Worm (Caenorhabditis elegans): Measurements from ENCODE around the gene gpd-4.
A peak's percentile ranks its signal among the peaks of the same experiment; 100 is the strongest.

The gpd-4 gene

DNA sequence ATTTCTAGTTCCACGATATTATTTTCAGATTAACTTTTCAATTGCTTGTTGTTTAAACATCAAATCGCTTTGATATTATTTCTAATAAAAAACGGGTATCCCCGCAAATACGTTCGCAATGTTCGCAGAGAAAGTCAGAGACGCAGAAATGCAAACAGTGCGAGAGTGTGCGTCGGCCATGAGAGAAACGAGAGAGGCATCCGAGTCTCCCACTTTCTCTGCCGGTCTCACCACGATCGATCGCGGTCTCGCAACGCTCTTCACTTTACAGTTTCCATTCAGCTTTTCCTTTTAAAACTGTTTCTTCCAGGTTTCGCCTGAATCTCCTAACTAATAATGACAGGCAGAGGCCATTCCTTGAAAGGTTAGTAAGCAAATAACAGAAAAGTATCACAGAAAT, 3.3 kb downstream of the gpd-4 start, which contains the start of gene F33H1.4:
TSS of gene F33H1.4 (plus strand) at position 311 of the 400 bp plus-strand sequence.
- peak; percentile 33; the same call in 1 of the 2 replicates for TF ChIP-seq zfp-3 (GFP tag; conservative IDR thresholded peaks at IDR 0.05)
- TF ChIP-seq cey-2 (tag; optimal IDR thresholded peaks at IDR 0.05; ENCODE audit: borderline replicate concordance, insufficient read depth): no peak
- no peak; the same call in 1 of the 2 replicates for TF ChIP-seq dmd-6 (GFP tag; IDR thresholded peaks at IDR 0.05)
- no peak for TF ChIP-seq T20F7.1 (GFP tag; optimal IDR thresholded peaks at IDR 0.05)
- 0 out of 2 replicates have a peak, but pooled peaks have one; percentile 24 for TF ChIP-seq ceh-20 (GFP tag; IDR thresholded peaks at IDR 0.05)
- peak; percentile 8 for TF ChIP-seq F49E8.2 (tag; optimal IDR thresholded peaks at IDR 0.05; ENCODE audit: borderline replicate concordance)
- 0 out of 2 replicates have a peak, but pooled peaks have one; percentile 15 for TF ChIP-seq nhr-42 (GFP tag; IDR thresholded peaks at IDR 0.05)
- no peak for TF ChIP-seq lin-39 (tag; optimal IDR thresholded peaks at IDR 0.05)
- no peak for TF ChIP-seq set-16 (GFP tag; IDR thresholded peaks at IDR 0.05)
- TF ChIP-seq nhr-102 (tag; optimal IDR thresholded peaks at IDR 0.05): no peak
- no peak for TF ChIP-seq egl-43 (GFP tag; IDR thresholded peaks at IDR 0.05)
- TF ChIP-seq ZK337.2 (GFP tag; IDR thresholded peaks at IDR 0.05): no peak
- no peak for TF ChIP-seq dmd-8 (GFP tag; IDR thresholded peaks at IDR 0.05)
- TF ChIP-seq Y48G9A.11 (GFP tag; IDR thresholded peaks at IDR 0.05): 0 out of 2 replicates have a peak, but pooled peaks have one; percentile 6
- peak; percentile 3 for TF ChIP-seq rbr-2 (tag; optimal IDR thresholded peaks at IDR 0.05)
- TF ChIP-seq daf-19 (GFP tag; conservative IDR thresholded peaks at IDR 0.05): no peak
- TF ChIP-seq unc-39 (tag; optimal IDR thresholded peaks at IDR 0.05): no peak
- no peak for TF ChIP-seq jun-1 (tag; optimal IDR thresholded peaks at IDR 0.05)
- TF ChIP-seq zip-11 (GFP tag; IDR thresholded peaks at IDR 0.05): no peak
- no peak for TF ChIP-seq ztf-11 (tag; optimal IDR thresholded peaks at IDR 0.05)
- TF ChIP-seq hlh-11 (tag; optimal IDR thresholded peaks at IDR 0.05): peak; percentile 51
- TF ChIP-seq daf-12 (tag; optimal IDR thresholded peaks at IDR 0.05): no peak
- TF ChIP-seq nhr-48 (tag; optimal IDR thresholded peaks at IDR 0.05): peak; percentile 21
- TF ChIP-seq ztf-7 (tag; optimal IDR thresholded peaks at IDR 0.05): no peak
- no peak for TF ChIP-seq dmd-9 (GFP tag; IDR thresholded peaks at IDR 0.05)
- TF ChIP-seq nhr-6 (tag; optimal IDR thresholded peaks at IDR 0.05): no peak
- no peak for TF ChIP-seq ceh-62 (tag; optimal IDR thresholded peaks at IDR 0.05)
- TF ChIP-seq daf-16 (GFP tag; optimal IDR thresholded peaks at IDR 0.05): no peak
- TF ChIP-seq daf-16 (tag; optimal IDR thresholded peaks at IDR 0.05): no peak
- TF ChIP-seq T26A8.4 (GFP tag; IDR thresholded peaks at IDR 0.05): peak; percentile 25; the same call in 1 of the 2 replicates
- no peak for TF ChIP-seq hlh-30 (tag; optimal IDR thresholded peaks at IDR 0.05; ENCODE audit: insufficient read depth)
- TF ChIP-seq D1046.2 (GFP tag; IDR thresholded peaks at IDR 0.05): no peak
- no peak for TF ChIP-seq F26F4.8 (GFP tag; conservative IDR thresholded peaks at IDR 0.05)
- TF ChIP-seq R02D3.7 (tag; optimal IDR thresholded peaks at IDR 0.05): no peak
- TF ChIP-seq unc-62 (GFP tag; optimal IDR thresholded peaks at IDR 0.05 in 1 of 2): no peak
- TF ChIP-seq unc-62 (tag; optimal IDR thresholded peaks at IDR 0.05): no peak
- TF ChIP-seq lsy-2 (tag; optimal IDR thresholded peaks at IDR 0.05): peak; percentile 77 to 96
- TF ChIP-seq arid-1 (GFP tag; conservative IDR thresholded peaks at IDR 0.05): peak; percentile 62; the same call in 1 of the 2 replicates
- no peak for TF ChIP-seq aly-2 (tag; optimal IDR thresholded peaks at IDR 0.05)
- TF ChIP-seq lin-1 (GFP tag; IDR thresholded peaks at IDR 0.05): no peak
- TF ChIP-seq mdl-1 (tag; optimal IDR thresholded peaks at IDR 0.05): no peak
- no peak for TF ChIP-seq saeg-2 (GFP tag; IDR thresholded peaks at IDR 0.05)
- no peak for TF ChIP-seq vab-7 (GFP tag; IDR thresholded peaks at IDR 0.05)
- no peak for TF ChIP-seq ceh-32 (tag; optimal IDR thresholded peaks at IDR 0.05; ENCODE audit: poor library complexity)
- TF ChIP-seq pha-4 (GFP tag; IDR thresholded peaks at IDR 0.05): no peak
- no peak for TF ChIP-seq pha-4 (tag; optimal IDR thresholded peaks at IDR 0.05)
- no peak for TF ChIP-seq zag-1 (tag; optimal IDR thresholded peaks at IDR 0.05)
- no peak for TF ChIP-seq F10B5.3 (tag; optimal IDR thresholded peaks at IDR 0.05)
- no peak for TF ChIP-seq tra-1 (GFP tag; IDR thresholded peaks at IDR 0.05)
- TF ChIP-seq php-3 (GFP tag; IDR thresholded peaks at IDR 0.05): no peak
- peak; percentile 80 for TF ChIP-seq mes-2 (tag; optimal IDR thresholded peaks at IDR 0.05; ENCODE audit: poor library complexity, severe bottlenecking)
- TF ChIP-seq nhr-111 (GFP tag; optimal IDR thresholded peaks at IDR 0.05): no peak
